Worm (Caenorhabditis elegans) whole organism, L1 larva: ENCODE results near the gene ZK1055.2.
A peak's percentile ranks its signal among the peaks of the same experiment; 100 is the strongest.

Experiments
- C16A3.4 ChIP-seq: fragments of 150-350 bp; optimal IDR thresholded peaks from 2 replicates; lab custom pipeline; 2014; ENCODE audit warnings: missing biosample characterization, missing genetic modification characterization
- C34B4.2 ChIP-seq: sonication (generic microtip); optimal IDR thresholded peaks from 2 replicates; lab custom pipeline; 2017; ENCODE audit warnings: mild to moderate bottlenecking, missing genetic modification characterization, missing compliant biosample characterization
- Y116A8C.19 ChIP-seq: sonication (generic microtip); optimal IDR thresholded peaks from 2 replicates; lab custom pipeline; 2016; ENCODE audit warnings: missing compliant biosample characterization, missing genetic modification characterization, borderline replicate concordance
- aha-1 ChIP-seq: fragments of 150-350 bp; optimal IDR thresholded peaks from 2 replicates; lab custom pipeline; 2014; ENCODE audit warnings: missing biosample characterization, missing genetic modification characterization
- alr-1 ChIP-seq: fragments of 200-800 bp; sonication (Bioruptor generic); optimal IDR thresholded peaks from 2 replicates; lab custom pipeline; 2018; ENCODE audit warnings: borderline replicate concordance, mild to moderate bottlenecking, missing genetic modification characterization, missing compliant biosample characterization
- ceh-82 ChIP-seq, 3 experiments: fragments of 150-350 bp in 1 of 3; sonication (generic microtip) in 2 of 3; optimal IDR thresholded peaks; 2 replicates each; lab custom pipeline; 2014 to 2017; ENCODE audit warnings: missing biosample characterization in 3 of 3, missing genetic modification characterization in 3 of 3
- ceh-88 ChIP-seq: fragments of 200-800 bp; sonication (Bioruptor generic); IDR thresholded peaks from 2 replicates; pipeline ENCODE4 v1.3.6; 2022; ENCODE audit warnings: missing genetic modification characterization, missing compliant biosample characterization
- ces-1 ChIP-seq: fragments of 150-350 bp; optimal IDR thresholded peaks from 2 replicates; lab custom pipeline; 2014; ENCODE audit warnings: missing biosample characterization, missing genetic modification reagents, missing genetic modification characterization
- dpl-1 ChIP-seq, 3 experiments: fragments of 150-350 bp in 2 of 3; sonication (generic microtip) in 1 of 3; optimal IDR thresholded peaks; 2 replicates each; lab custom pipeline; 2014 to 2017; ENCODE audit warnings: missing biosample characterization in 3 of 3, missing genetic modification characterization in 3 of 3, missing genetic modification reagents in 3 of 3
- efl-1 ChIP-seq, 4 experiments: fragments of 150-350 bp; optimal IDR thresholded peaks in 3 of 4; peaks in 1 of 4; 1 replicate in 1 of 4; 2 replicates in 3 of 4; lab custom pipeline; 2014; ENCODE audit warnings: missing biosample characterization in 2 of 4, missing genetic modification characterization in 2 of 4, missing genetic modification reagents in 2 of 4
- efl-3 ChIP-seq: fragments of 200-800 bp; sonication (Bioruptor generic); optimal IDR thresholded peaks from 2 replicates; lab custom pipeline; 2018; ENCODE audit warnings: mild to moderate bottlenecking, missing genetic modification characterization, missing compliant biosample characterization
- elt-2 ChIP-seq: sonication (generic microtip); optimal IDR thresholded peaks from 2 replicates; lab custom pipeline; 2016; ENCODE audit warnings: missing genetic modification characterization, mild to moderate bottlenecking, inconsistent platforms, missing compliant biosample characterization, missing genetic modification reagents
- elt-3 ChIP-seq, 6 experiments: fragments of 150-350 bp in 1 of 6; sonication (generic microtip); optimal IDR thresholded peaks; 2 replicates each; lab custom pipeline; 2017 to 2018; ENCODE audit warnings: missing biosample characterization in 6 of 6, missing genetic modification characterization in 6 of 6, inconsistent platforms in 1 of 6
- ets-5 ChIP-seq: fragments of 200-800 bp; sonication (Bioruptor generic); IDR thresholded peaks from 2 replicates; pipeline ENCODE4 v1.3.6; 2022; ENCODE audit warnings: missing genetic modification characterization, missing compliant biosample characterization
- fkh-8 ChIP-seq: sonication (generic microtip); optimal IDR thresholded peaks from 2 replicates; lab custom pipeline; 2016; ENCODE audit warnings: mild to moderate bottlenecking, missing genetic modification characterization, missing compliant biosample characterization
- hlh-4 ChIP-seq: sonication (generic microtip); optimal IDR thresholded peaks from 2 replicates; lab custom pipeline; 2016; ENCODE audit warnings: mild to moderate bottlenecking, missing genetic modification characterization, missing compliant biosample characterization
- jun-1 ChIP-seq: fragments of 150-350 bp; optimal IDR thresholded peaks from 2 replicates; lab custom pipeline; 2014; ENCODE audit warnings: missing biosample characterization, missing genetic modification reagents, missing genetic modification characterization
- lin-14 ChIP-seq: fragments of 200-800 bp; sonication (Bioruptor generic); optimal IDR thresholded peaks from 2 replicates; lab custom pipeline; 2018; ENCODE audit warnings: mild to moderate bottlenecking, missing genetic modification characterization, moderate library complexity, missing compliant biosample characterization
- lin-15B ChIP-seq: fragments of 150-350 bp; sonication (generic microtip); optimal IDR thresholded peaks from 3 replicates; lab custom pipeline; 2014; ENCODE audit warnings: missing biosample characterization, missing genetic modification characterization
- lin-35 ChIP-seq, 2 experiments: fragments of 150-350 bp; optimal IDR thresholded peaks; 2 replicates each; lab custom pipeline; 2014; ENCODE audit warnings: missing biosample characterization in 2 of 2, missing genetic modification characterization in 2 of 2, missing genetic modification reagents in 2 of 2
- lin-39 ChIP-seq: fragments of 150-350 bp; optimal IDR thresholded peaks from 2 replicates; lab custom pipeline; 2014; ENCODE audit warnings: missing biosample characterization, missing genetic modification reagents, missing genetic modification characterization
- mef-2 ChIP-seq: fragments of 150-350 bp; optimal IDR thresholded peaks from 2 replicates; lab custom pipeline; 2014; ENCODE audit warnings: missing biosample characterization, missing genetic modification characterization
- nhr-19 ChIP-seq: fragments of 200-800 bp; sonication (Bioruptor generic); conservative IDR thresholded peaks from 2 replicates; pipeline ENCODE4 v1.3.6; 2022; ENCODE audit warnings: missing genetic modification characterization, missing compliant biosample characterization
- nhr-20 ChIP-seq: sonication (generic microtip); optimal IDR thresholded peaks from 2 replicates; lab custom pipeline; 2016; ENCODE audit warnings: mild to moderate bottlenecking, missing genetic modification characterization, missing compliant biosample characterization
- nhr-237 ChIP-seq: fragments of 150-350 bp; optimal IDR thresholded peaks from 2 replicates; lab custom pipeline; 2014; ENCODE audit warnings: missing biosample characterization, missing genetic modification characterization
- nhr-47 ChIP-seq: sonication (generic microtip); optimal IDR thresholded peaks from 2 replicates; lab custom pipeline; 2016; ENCODE audit warnings: mild to moderate bottlenecking, missing genetic modification characterization, moderate library complexity, missing compliant biosample characterization
- nhr-85 ChIP-seq: sonication (generic microtip); peaks from one replicate; lab custom pipeline; 2016; ENCODE audit warnings: missing genetic modification characterization, inconsistent platforms, missing compliant biosample characterization
- nhr-90 ChIP-seq: sonication (generic microtip); optimal IDR thresholded peaks from 2 replicates; lab custom pipeline; 2016; ENCODE audit warnings: mild to moderate bottlenecking, missing genetic modification characterization, missing compliant biosample characterization; ENCODE audit not compliant: poor library complexity
- rnt-1 ChIP-seq: sonication (generic microtip); optimal IDR thresholded peaks from 2 replicates; lab custom pipeline; 2016; ENCODE audit warnings: mild to moderate bottlenecking, missing genetic modification characterization, moderate library complexity, missing compliant biosample characterization
- sptf-1 ChIP-seq: fragments of 150-350 bp; optimal IDR thresholded peaks from 2 replicates; lab custom pipeline; 2014; ENCODE audit warnings: missing biosample characterization, missing genetic modification characterization
- swsn-7 ChIP-seq: sonication (generic microtip); optimal IDR thresholded peaks from 2 replicates; lab custom pipeline; 2016; ENCODE audit warnings: missing genetic modification characterization, missing compliant biosample characterization
- tlp-1 ChIP-seq: fragments of 150-350 bp; optimal IDR thresholded peaks from 2 replicates; lab custom pipeline; 2014; ENCODE audit warnings: missing biosample characterization, missing genetic modification characterization
- zag-1 ChIP-seq: fragments of 150-350 bp; optimal IDR thresholded peaks from 2 replicates; lab custom pipeline; 2014; ENCODE audit warnings: missing biosample characterization, missing genetic modification characterization
- zip-4 ChIP-seq: fragments of 200-800 bp; sonication (Bioruptor generic); optimal IDR thresholded peaks from 2 replicates; lab custom pipeline; 2018; ENCODE audit warnings: mild to moderate bottlenecking, missing genetic modification characterization, moderate library complexity, missing compliant biosample characterization
- ztf-4 ChIP-seq: fragments of 150-350 bp; optimal IDR thresholded peaks from 2 replicates; lab custom pipeline; 2014; ENCODE audit warnings: missing biosample characterization, missing genetic modification characterization

The ZK1055.2 gene

DNA sequence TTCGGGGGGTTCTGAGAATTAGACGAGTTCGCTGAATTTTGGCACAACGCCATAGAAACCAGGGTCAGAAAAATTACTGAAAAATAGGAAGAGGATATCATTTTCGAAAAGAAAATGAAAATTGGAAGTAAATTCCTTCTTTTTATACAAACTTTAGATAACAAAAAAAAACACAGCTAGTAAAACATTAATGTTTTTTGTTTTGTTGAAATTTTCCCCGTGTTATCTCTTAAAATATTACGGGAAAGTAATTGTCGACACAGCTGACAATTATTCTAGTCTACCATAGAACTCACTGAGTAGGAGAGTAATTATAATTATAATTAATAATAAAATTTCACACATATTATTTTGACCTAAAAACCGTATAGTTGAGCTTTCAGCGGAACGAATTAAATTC is 31.3 kb upstream of the ZK1055.2 start, which contains the start of gene spp-26:
Gene spp-26 (minus strand): TSS at position 101 of the 400 bp plus-strand sequence.
- TF ChIP-seq C34B4.2 (tag; lab: Kevin White, UChicago): no peak
- TF ChIP-seq zag-1 (tag; lab: Kevin White, UChicago): no peak
- no peak for TF ChIP-seq nhr-19 (GFP tag; lab: Robert Waterston, UW)
- TF ChIP-seq nhr-237: no peak
- no peak for TF ChIP-seq swsn-7 (tag; lab: Kevin White, UChicago)
- TF ChIP-seq lin-39: no peak
- TF ChIP-seq Y116A8C.19 (tag; lab: Kevin White, UChicago): no peak
- no peak for TF ChIP-seq ets-5 (GFP tag; lab: Robert Waterston, UW)
- TF ChIP-seq, all 84 proteins: peak for 0

DNA sequence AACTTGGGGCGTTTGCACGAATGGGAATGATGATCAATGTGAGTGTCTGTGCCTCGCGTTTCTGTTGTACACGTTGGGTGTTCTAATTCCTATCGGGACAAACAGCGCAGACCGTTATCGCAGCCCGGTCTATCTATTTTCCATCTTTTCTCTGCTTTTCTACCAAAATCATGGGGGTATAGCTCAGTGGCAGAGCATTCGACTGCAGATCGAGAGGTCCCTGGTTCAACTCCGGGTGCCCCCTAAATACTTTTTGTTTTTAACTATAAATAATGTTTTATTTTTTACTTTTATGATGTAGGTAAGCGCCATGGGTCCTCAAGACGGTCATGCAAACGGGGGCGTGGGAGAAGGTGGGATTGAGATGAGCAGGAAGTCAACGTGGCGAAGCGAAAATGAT is 30.8 kb upstream of the ZK1055.2 start:
- TF ChIP-seq nhr-90 (tag; lab: Kevin White, UChicago): peak; percentile 18
- no peak for TF ChIP-seq fkh-8 (tag; lab: Kevin White, UChicago)
- TF ChIP-seq, all 84 proteins: peak for 1

DNA sequence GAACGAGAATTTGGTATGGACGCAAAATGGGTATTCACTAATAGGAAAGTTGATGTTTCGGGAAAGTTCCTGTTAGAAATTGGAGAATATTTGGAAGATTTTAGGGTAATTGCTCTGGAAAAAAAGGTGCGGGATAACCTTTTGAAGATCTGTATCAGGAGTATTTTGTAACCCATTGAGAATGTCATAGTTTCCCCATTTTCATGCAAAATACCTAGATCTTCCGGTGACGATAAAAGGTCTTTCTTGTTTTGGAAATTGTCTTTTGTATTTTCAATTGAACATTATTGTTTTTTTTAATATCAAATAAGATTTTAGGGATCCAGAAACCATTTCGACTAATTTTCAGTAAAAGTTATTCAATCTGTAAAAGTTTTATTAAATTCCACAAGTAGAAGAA is 28.8 kb upstream of the ZK1055.2 start, which contains the start of gene spp-19:
Gene spp-19 (minus strand): TSS at position 101 of the 400 bp plus-strand sequence.
- TF ChIP-seq mef-2 (tag; lab: Kevin White, UChicago) (no peak), tlp-1 (tag; lab: Kevin White, UChicago) (no peak), nhr-20 (tag; lab: Kevin White, UChicago) (no peak), aha-1 (tag; lab: Kevin White, UChicago) (no peak), sptf-1 (tag; lab: Kevin White, UChicago) (no peak), C16A3.4 (tag; lab: Kevin White, UChicago) (no peak), efl-3 (no peak), ces-1 (GFP tag; lab: Kevin White, UChicago) (no peak), lin-15B (tag; lab: Kevin White, UChicago) (no peak), lin-39 (no peak), ceh-88 (GFP tag; lab: Robert Waterston, UW) (no peak), ztf-4 (tag; lab: Kevin White, UChicago) (no peak), nhr-85 (no peak), hlh-4 (tag; lab: Kevin White, UChicago) (no peak), alr-1 (tag; lab: Kevin White, UChicago) (no peak), zip-4 (GFP tag; lab: Kevin White, UChicago) (no peak)
- TF ChIP-seq, all 84 proteins: peak for 0

DNA sequence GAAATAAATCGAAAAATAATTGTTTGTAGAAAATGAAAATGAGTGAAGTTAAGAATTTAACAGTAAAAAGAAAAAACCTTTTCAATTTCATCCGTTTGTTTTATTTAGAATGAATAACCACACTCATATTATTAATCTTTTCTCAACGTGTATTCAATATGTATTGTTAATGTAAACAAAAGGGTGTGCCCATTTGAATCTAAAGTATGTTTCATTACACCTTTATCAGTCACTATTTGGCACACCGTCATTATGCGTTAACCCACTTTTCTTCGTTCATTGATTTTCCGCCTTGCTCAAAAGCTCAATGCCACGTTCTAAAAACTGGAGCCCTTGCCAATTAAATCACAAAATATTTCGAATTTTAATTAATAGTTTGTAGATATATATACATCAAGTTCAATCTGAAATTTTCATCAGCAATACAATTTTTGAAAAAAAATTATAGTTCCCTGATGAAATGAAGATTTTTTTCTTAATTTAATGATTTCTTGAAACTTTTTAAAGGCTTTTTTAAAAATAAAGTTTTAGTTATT is 24.5 kb upstream of the ZK1055.2 start, which contains the start of gene K04A8.1:
Gene K04A8.1 (plus strand): TSS at position 486 of the 536 bp plus-strand sequence.
- TF ChIP-seq elt-2: peak; percentile 4
- no peak for TF ChIP-seq alr-1 (tag; lab: Kevin White, UChicago)

DNA sequence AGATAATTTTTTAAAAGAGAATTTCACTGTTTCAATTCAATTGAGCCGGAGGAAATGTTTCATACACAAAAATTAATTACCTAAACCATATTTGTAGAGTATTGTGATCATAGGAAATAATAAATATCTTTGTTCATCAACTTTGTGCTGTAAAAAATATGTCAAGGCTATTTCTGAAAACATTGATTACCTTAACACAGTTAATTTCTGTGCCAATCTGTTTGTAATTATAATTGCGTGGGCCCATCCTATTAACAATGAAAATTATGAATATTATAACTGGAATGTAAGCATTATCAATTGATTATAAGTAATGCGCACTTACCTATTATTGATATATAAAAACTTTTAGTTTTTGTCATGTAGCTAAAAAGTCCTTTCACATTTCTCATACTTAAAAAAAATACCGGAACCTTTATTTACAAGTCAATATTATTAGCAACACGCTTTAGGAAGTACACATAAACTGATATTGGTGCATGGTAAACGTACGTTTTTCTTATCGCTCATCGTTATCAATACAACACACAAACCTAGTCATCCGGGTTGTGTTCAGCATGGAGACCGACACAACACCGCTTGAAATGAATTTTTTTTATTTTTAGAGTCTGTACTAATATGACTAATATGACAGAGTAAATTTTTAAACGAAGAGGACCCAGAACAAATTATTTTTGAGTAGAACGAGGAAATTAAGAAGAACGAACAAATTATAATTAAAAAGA is 14.8 kb upstream of the ZK1055.2 start, which contains the start of gene fut-2:
Gene fut-2 (minus strand): TSS at position 485 of the 725 bp plus-strand sequence.
- TF ChIP-seq efl-1 (optimal IDR thresholded peaks at IDR 0.05; lab: Kevin White, UChicago) (no peak), efl-1 (GFP tag; optimal IDR thresholded peaks at IDR 0.05 in 1 of 2; lab: Kevin White, UChicago) (peak in 1 of 2 experiments; percentile 28), elt-2 (peak; percentile 85), ceh-82 (tag; optimal IDR thresholded peaks at IDR 0.05; lab: Kevin White, UChicago) (no peak), lin-35 (GFP tag; optimal IDR thresholded peaks at IDR 0.05; lab: Kevin White, UChicago) (peak in 1 of 2 experiments; percentile 12)

DNA sequence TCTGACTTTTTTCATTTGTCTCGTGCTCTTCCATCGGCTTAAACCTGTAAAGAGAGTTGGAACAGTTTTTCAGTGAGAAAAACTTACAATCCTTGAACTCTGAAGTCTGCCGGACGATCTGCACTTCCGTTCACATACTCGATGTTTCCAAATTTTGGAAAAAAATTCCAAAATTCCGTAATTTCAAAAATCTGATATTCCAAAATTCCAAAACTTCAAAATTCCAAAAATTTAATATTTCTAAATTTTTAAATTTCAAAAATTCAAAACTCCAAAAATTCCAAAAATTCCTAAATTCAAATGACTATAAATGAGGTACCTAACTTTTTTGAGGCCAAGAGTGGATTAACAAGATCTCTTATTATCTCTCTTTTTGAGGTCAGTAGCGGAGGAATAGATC is 13.8 kb upstream of the ZK1055.2 start, which contains the start of gene EGAP9.4:
Gene EGAP9.4 (plus strand): TSS at position 301 of the 400 bp plus-strand sequence.
- TF ChIP-seq nhr-47 (tag; lab: Kevin White, UChicago) (no peak), rnt-1 (tag; lab: Kevin White, UChicago) (no peak), ceh-88 (GFP tag; lab: Robert Waterston, UW) (no peak), lin-14 (no peak), dpl-1 (GFP tag; optimal IDR thresholded peaks at IDR 0.05; lab: Kevin White, UChicago) (no peak), nhr-85 (no peak), zag-1 (tag; lab: Kevin White, UChicago) (no peak), lin-35 (GFP tag; optimal IDR thresholded peaks at IDR 0.05; lab: Kevin White, UChicago) (no peak), nhr-20 (tag; lab: Kevin White, UChicago) (no peak), elt-3 (tag; optimal IDR thresholded peaks at IDR 0.05; lab: Kevin White, UChicago) (no peak), jun-1 (no peak)
- TF ChIP-seq, all 84 proteins: peak for 0
